Fruit fly (Drosophila melanogaster) whole organism, pupa: Measurements from ENCODE around the gene Pburs.

ENCODE experiments used
- CG14655 ChIP-seq: fragments of 200-800 bp; sonication (Bioruptor generic); optimal IDR thresholded peaks from 3 replicates; lab custom pipeline; 2017; ENCODE audit warnings: mild to moderate bottlenecking, missing biosample characterization, missing genetic modification reagents, missing genetic modification characterization
- CG17806 ChIP-seq: fragments of 200-800 bp; sonication (Bioruptor generic); optimal IDR thresholded peaks from 2 replicates; lab custom pipeline; 2018; ENCODE audit warnings: missing biosample characterization, mild to moderate bottlenecking, missing genetic modification characterization, moderate library complexity
- CG34367 ChIP-seq: fragments of 200-800 bp; sonication (Bioruptor generic); optimal IDR thresholded peaks from 2 replicates; lab custom pipeline; 2018; ENCODE audit warnings: missing biosample characterization, mild to moderate bottlenecking, missing genetic modification characterization
- CG4496 ChIP-seq: fragments of 200-800 bp; sonication (Bioruptor generic); IDR thresholded peaks from 3 replicates; pipeline ENCODE4 v1.3.6; 2022; ENCODE audit warnings: missing biosample characterization, missing genetic modification characterization
- CG8159 ChIP-seq: fragments of 200-800 bp; sonication (Bioruptor generic); optimal IDR thresholded peaks from 3 replicates; lab custom pipeline; 2018; ENCODE audit warnings: missing biosample characterization, mild to moderate bottlenecking, missing genetic modification characterization, moderate library complexity
- CG8301 ChIP-seq: fragments of 200-800 bp; sonication (Bioruptor generic); optimal IDR thresholded peaks from 2 replicates; lab custom pipeline; 2018; ENCODE audit warnings: missing biosample characterization, mild to moderate bottlenecking, missing genetic modification characterization
- CG9948 ChIP-seq: fragments of 200-800 bp; sonication (Bioruptor generic); optimal IDR thresholded peaks from 2 replicates; lab custom pipeline; 2018; ENCODE audit warnings: missing biosample characterization, mild to moderate bottlenecking, missing genetic modification characterization, moderate library complexity
- EcR ChIP-seq: fragments of 200-800 bp; sonication (Bioruptor generic); optimal IDR thresholded peaks from 3 replicates; lab custom pipeline; 2019; ENCODE audit warnings: missing biosample characterization, missing genetic modification characterization, mild to moderate bottlenecking, moderate library complexity, missing genetic modification reagents
- Pif1A ChIP-seq: fragments of 200-800 bp; sonication (Bioruptor generic); optimal IDR thresholded peaks from 3 replicates; lab custom pipeline; 2016; ENCODE audit warnings: missing biosample characterization, missing genetic modification characterization
- Pif1B ChIP-seq: fragments of 200-800 bp; sonication (Bioruptor generic); optimal IDR thresholded peaks from 3 replicates; lab custom pipeline; 2016; ENCODE audit warnings: missing biosample characterization, missing genetic modification characterization
- Snoo ChIP-seq: fragments of 200-800 bp; sonication (Bioruptor generic); optimal IDR thresholded peaks from 3 replicates; lab custom pipeline; 2017; ENCODE audit warnings: missing biosample characterization, mild to moderate bottlenecking, missing genetic modification characterization, inconsistent platforms
- fd96Ca ChIP-seq: fragments of 200-800 bp; sonication (Bioruptor generic); IDR thresholded peaks from 3 replicates; pipeline ENCODE4 v1.3.6; 2022; ENCODE audit warnings: missing biosample characterization, missing genetic modification characterization
- gl ChIP-seq: fragments of 200-800 bp; sonication (Bioruptor generic); optimal IDR thresholded peaks from 2 replicates; lab custom pipeline; 2018; ENCODE audit warnings: missing biosample characterization, mild to moderate bottlenecking, missing genetic modification characterization

DNA sequence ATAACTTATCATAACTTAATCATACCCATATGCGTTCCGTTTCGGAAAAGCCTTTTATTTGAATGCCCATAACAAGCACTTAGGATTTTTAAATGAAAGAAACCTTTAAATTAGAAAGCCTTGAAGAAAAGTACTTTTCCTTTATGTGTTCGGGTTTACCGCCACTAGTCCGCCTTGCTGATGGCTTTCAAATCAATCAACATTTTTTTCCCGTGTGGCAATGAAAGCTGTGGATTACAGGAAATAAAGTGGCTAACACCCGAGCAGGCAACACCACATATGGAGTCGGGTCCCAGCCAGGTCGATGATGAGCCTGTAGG, 46.4 kb downstream of the Pburs start:
- peak; percentile 5 for TF ChIP-seq CG17806
- TF ChIP-seq CG34367 (tag; lab: Kevin White, UChicago), result peak; percentile 17
- peak; percentile 46 for TF ChIP-seq CG8301 (tag; lab: Kevin White, UChicago)
- TF ChIP-seq gl (tag; lab: Kevin White, UChicago), result no peak
- TF ChIP-seq CG4496, result no peak
- peak; percentile 70 for TF ChIP-seq CG14655 (GFP tag; lab: Kevin White, UChicago)
- peak; percentile 26 for TF ChIP-seq Pif1A (GFP tag; lab: Kevin White, UChicago)
- peak; percentile 16 for TF ChIP-seq CG8159 (tag; lab: Kevin White, UChicago)
- TF ChIP-seq fd96Ca (GFP tag; lab: Robert Waterston, UW), result no peak
- peak; percentile 34 for TF ChIP-seq CG9948 (tag; lab: Kevin White, UChicago)
- TF ChIP-seq Pif1B (GFP tag; lab: Kevin White, UChicago), result no peak
- TF ChIP-seq EcR (GFP tag; lab: Kevin White, UChicago), result no peak
- TF ChIP-seq Snoo (tag; lab: Kevin White, UChicago), result no peak
